Worm (Caenorhabditis elegans) whole organism, mixed stage, embryonic: ENCODE results near the gene fbxa-151.

Source experiments
- M03D4.4 ChIP-seq: sonication (generic microtip); optimal IDR thresholded peaks from 2 replicates; lab custom pipeline; 2017; ENCODE audit warnings: mild to moderate bottlenecking, missing genetic modification characterization, missing compliant biosample characterization
- bed-3 ChIP-seq: fragments of 200-800 bp; sonication (Bioruptor generic); optimal IDR thresholded peaks from 3 replicates; lab custom pipeline; 2018; ENCODE audit warnings: mild to moderate bottlenecking, missing genetic modification characterization, moderate library complexity, missing compliant biosample characterization
- blmp-1 ChIP-seq: fragments of 150-350 bp; optimal IDR thresholded peaks from 2 replicates; lab custom pipeline; 2014; ENCODE audit warnings: missing biosample characterization, missing genetic modification characterization
- ceh-39 ChIP-seq: fragments of 150-350 bp; optimal IDR thresholded peaks from 2 replicates; lab custom pipeline; 2014; ENCODE audit warnings: missing biosample characterization, missing genetic modification characterization
- ceh-43 ChIP-seq: fragments of 200-800 bp; sonication (Bioruptor generic); optimal IDR thresholded peaks from 2 replicates; lab custom pipeline; 2018; ENCODE audit warnings: mild to moderate bottlenecking, missing genetic modification characterization, moderate library complexity, missing compliant biosample characterization
- ceh-83 ChIP-seq: fragments of 200-800 bp; sonication (Bioruptor generic); optimal IDR thresholded peaks from 2 replicates; lab custom pipeline; 2018; ENCODE audit warnings: mild to moderate bottlenecking, missing genetic modification characterization, missing compliant biosample characterization
- cnd-1 ChIP-seq: fragments of 200-800 bp; sonication (Bioruptor generic); optimal IDR thresholded peaks from 2 replicates; lab custom pipeline; 2018; ENCODE audit warnings: mild to moderate bottlenecking, missing genetic modification characterization, missing compliant biosample characterization
- drap-1 ChIP-seq: fragments of 200-800 bp; sonication (Bioruptor generic); optimal IDR thresholded peaks from 3 replicates; lab custom pipeline; 2018; ENCODE audit warnings: mild to moderate bottlenecking, missing genetic modification characterization, missing compliant biosample characterization
- elt-1 ChIP-seq: sonication (generic microtip); optimal IDR thresholded peaks from 2 replicates; lab custom pipeline; 2017; ENCODE audit warnings: missing genetic modification characterization, mild to moderate bottlenecking, missing compliant biosample characterization, antibody characterized with exemption, moderate library complexity, borderline replicate concordance; ENCODE audit not compliant: insufficient read depth
- flh-1 ChIP-seq: fragments of 200-800 bp; sonication (Bioruptor generic); optimal IDR thresholded peaks from 2 replicates; lab custom pipeline; 2018; ENCODE audit warnings: mild to moderate bottlenecking, missing genetic modification characterization, moderate library complexity, missing compliant biosample characterization
- ham-2 ChIP-seq: fragments of 200-800 bp; sonication (Bioruptor generic); optimal IDR thresholded peaks from 2 replicates; lab custom pipeline; 2018; ENCODE audit warnings: mild to moderate bottlenecking, missing genetic modification characterization, missing compliant biosample characterization
- lin-13 ChIP-seq: fragments of 150-350 bp; optimal IDR thresholded peaks from 2 replicates; lab custom pipeline; 2014; ENCODE audit warnings: missing biosample characterization, missing genetic modification characterization
- lin-32 ChIP-seq: fragments of 200-800 bp; sonication (Bioruptor generic); optimal IDR thresholded peaks from 2 replicates; lab custom pipeline; 2018; ENCODE audit warnings: mild to moderate bottlenecking, missing genetic modification characterization, missing compliant biosample characterization
- lsy-2 ChIP-seq: fragments of 150-350 bp; optimal IDR thresholded peaks from 2 replicates; lab custom pipeline; 2014; ENCODE audit warnings: missing biosample characterization, missing genetic modification characterization
- mls-2 ChIP-seq: sonication (generic microtip); optimal IDR thresholded peaks from 2 replicates; lab custom pipeline; 2016; ENCODE audit warnings: mild to moderate bottlenecking, missing genetic modification characterization, moderate library complexity, missing compliant biosample characterization
- nhr-237 ChIP-seq: fragments of 150-350 bp; optimal IDR thresholded peaks from 2 replicates; lab custom pipeline; 2014; ENCODE audit warnings: missing biosample characterization, missing genetic modification characterization
- nhr-28 ChIP-seq: fragments of 150-350 bp; optimal IDR thresholded peaks from 2 replicates; lab custom pipeline; 2014; ENCODE audit warnings: missing biosample characterization, missing genetic modification characterization
- pha-4 ChIP-seq: fragments of 150-350 bp; optimal IDR thresholded peaks from 2 replicates; lab custom pipeline; 2018; ENCODE audit warnings: missing biosample characterization, missing genetic modification reagents, missing genetic modification characterization
- sem-2 ChIP-seq: fragments of 200-800 bp; sonication (Bioruptor generic); optimal IDR thresholded peaks from 2 replicates; lab custom pipeline; 2018; ENCODE audit warnings: mild to moderate bottlenecking, missing genetic modification characterization, missing compliant biosample characterization
- snpc-4 ChIP-seq: fragments of 150-350 bp; optimal IDR thresholded peaks from 2 replicates; lab custom pipeline; 2014; ENCODE audit warnings: missing biosample characterization, missing genetic modification characterization
- sptf-1 ChIP-seq: sonication (generic microtip); optimal IDR thresholded peaks from 2 replicates; lab custom pipeline; 2017; ENCODE audit warnings: mild to moderate bottlenecking, missing genetic modification characterization, moderate library complexity, missing compliant biosample characterization
- unc-120 ChIP-seq: sonication (generic microtip); optimal IDR thresholded peaks from 2 replicates; lab custom pipeline; 2017; ENCODE audit warnings: missing genetic modification characterization, missing compliant biosample characterization; ENCODE audit not compliant: poor library complexity, severe bottlenecking
- unc-62 ChIP-seq: fragments of 150-350 bp; optimal IDR thresholded peaks from 2 replicates; lab custom pipeline; 2014; ENCODE audit warnings: missing biosample characterization, missing genetic modification reagents, missing genetic modification characterization
- zip-8 ChIP-seq: fragments of 150-350 bp; optimal IDR thresholded peaks from 2 replicates; lab custom pipeline; 2014; ENCODE audit warnings: missing biosample characterization, missing genetic modification characterization
- ztf-11 ChIP-seq: fragments of 150-350 bp; optimal IDR thresholded peaks from 2 replicates; lab custom pipeline; 2014; ENCODE audit warnings: missing biosample characterization, missing genetic modification characterization

Gene fbxa-151

ce11 chrIII:1218998-1219397 is 47.7 kb downstream of the fbxa-151 start:
- TF ChIP-seq lsy-2 (tag; lab: Kevin White, UChicago) = no peak
- TF ChIP-seq elt-1 (tag; lab: Kevin White, UChicago) = no peak
- TF ChIP-seq pha-4 (tag; lab: Kevin White, UChicago) = no peak
- TF ChIP-seq nhr-28 (tag; lab: Kevin White, UChicago) = no peak
- TF ChIP-seq lin-32 (GFP tag; lab: Kevin White, UChicago) = no peak
- TF ChIP-seq ztf-11 = no peak

- peak; percentile 28 for TF ChIP-seq drap-1 (GFP tag; lab: Kevin White, UChicago)
- TF ChIP-seq ceh-83 (GFP tag; lab: Kevin White, UChicago) = peak; percentile 67
- peak; percentile 59 for TF ChIP-seq ham-2 (GFP tag; lab: Kevin White, UChicago)
- peak; percentile 56 for TF ChIP-seq sem-2 (GFP tag; lab: Kevin White, UChicago)
- TF ChIP-seq mls-2 (tag; lab: Kevin White, UChicago) = peak; percentile 28
- peak; percentile 70 for TF ChIP-seq cnd-1
- TF ChIP-seq sptf-1 (tag; lab: Kevin White, UChicago) = peak; percentile 73
- TF ChIP-seq bed-3 (GFP tag; lab: Kevin White, UChicago) = peak; percentile 18
- TF ChIP-seq ceh-43 (GFP tag; lab: Kevin White, UChicago) = peak; percentile 55
- no peak for TF ChIP-seq unc-62
- TF ChIP-seq nhr-28 (tag; lab: Kevin White, UChicago) = no peak
- TF ChIP-seq flh-1 = peak; percentile 8
- no peak for TF ChIP-seq ceh-39 (tag; lab: Kevin White, UChicago)
- TF ChIP-seq snpc-4 = no peak
- peak; percentile 65 for TF ChIP-seq M03D4.4 (tag; lab: Kevin White, UChicago)
- TF ChIP-seq unc-120 (tag; lab: Kevin White, UChicago) = peak; percentile 67
- TF ChIP-seq, all 35 proteins: peak for 12
Observed at ce11 chrIII:1218221-1218620, 48.5 kb downstream of the fbxa-151 start.

ce11 chrIII:1216096-1216495 is 50.6 kb downstream of the fbxa-151 start:
- no peak for TF ChIP-seq snpc-4
- no peak for TF ChIP-seq zip-8 (tag; lab: Kevin White, UChicago)
- no peak for TF ChIP-seq blmp-1 (tag; lab: Kevin White, UChicago)
- TF ChIP-seq lin-13 (tag; lab: Kevin White, UChicago) = no peak
- TF ChIP-seq M03D4.4 (tag; lab: Kevin White, UChicago) = no peak
- TF ChIP-seq nhr-28 (tag; lab: Kevin White, UChicago) = no peak
- TF ChIP-seq sem-2 (GFP tag; lab: Kevin White, UChicago) = no peak
- no peak for TF ChIP-seq ceh-43 (GFP tag; lab: Kevin White, UChicago)
- no peak for TF ChIP-seq ceh-83 (GFP tag; lab: Kevin White, UChicago)
- TF ChIP-seq bed-3 (GFP tag; lab: Kevin White, UChicago) = no peak
- no peak for TF ChIP-seq nhr-237 (tag; lab: Kevin White, UChicago)
- TF ChIP-seq, all 35 proteins: peak for 0
